Fruit fly (Drosophila melanogaster) whole organism, embryonic: ENCODE results near the gene CG1161.

ENCODE experiments used
- BEAF-32 ChIP-seq: fragments of 200-800 bp; sonication (Bioruptor generic); optimal IDR thresholded peaks from 3 replicates; lab custom pipeline; 2017; ENCODE audit warnings: missing biosample characterization, missing genetic modification characterization, mild to moderate bottlenecking, moderate library complexity, missing genetic modification reagents
- CG11398 ChIP-seq: fragments of 200-800 bp; sonication (Bioruptor generic); optimal IDR thresholded peaks from 2 replicates; lab custom pipeline; 2016; ENCODE audit warnings: missing biosample characterization, missing genetic modification characterization
- CG11504 ChIP-seq: fragments of 200-800 bp; sonication (Bioruptor generic); optimal IDR thresholded peaks from 3 replicates; lab custom pipeline; 2019; ENCODE audit warnings: missing biosample characterization, mild to moderate bottlenecking, missing genetic modification characterization, moderate library complexity
- CG11560 ChIP-seq: fragments of 200-800 bp; sonication (Bioruptor generic); IDR thresholded peaks from 3 replicates; pipeline ENCODE4 v1.3.6; 2022; ENCODE audit warnings: missing biosample characterization, missing genetic modification characterization
- CG12391 ChIP-seq: fragments of 200-800 bp; sonication (Bioruptor generic); optimal IDR thresholded peaks from 3 replicates; lab custom pipeline; 2018; ENCODE audit warnings: missing biosample characterization, mild to moderate bottlenecking, missing genetic modification characterization, moderate library complexity
- CG14965 ChIP-seq: fragments of 200-800 bp; sonication (Bioruptor generic); optimal IDR thresholded peaks from 2 replicates; lab custom pipeline; 2016; ENCODE audit warnings: missing biosample characterization, missing genetic modification characterization, borderline replicate concordance
- CG15073 ChIP-seq: fragments of 200-800 bp; sonication (Bioruptor generic); optimal IDR thresholded peaks from 2 replicates; lab custom pipeline; 2016; ENCODE audit warnings: missing biosample characterization, missing genetic modification characterization
- CG16815 ChIP-seq: fragments of 200-800 bp; sonication (Bioruptor generic); optimal IDR thresholded peaks from 3 replicates; lab custom pipeline; 2017; ENCODE audit warnings: missing biosample characterization, mild to moderate bottlenecking, missing genetic modification characterization
- CG16863 ChIP-seq: fragments of 200-800 bp; sonication (Bioruptor generic); optimal IDR thresholded peaks from 3 replicates; lab custom pipeline; 2016; ENCODE audit warnings: missing biosample characterization, missing genetic modification characterization
- CG17186 ChIP-seq: fragments of 200-800 bp; sonication (Bioruptor generic); optimal IDR thresholded peaks from 3 replicates; lab custom pipeline; 2017; ENCODE audit warnings: missing biosample characterization, missing genetic modification reagents, missing genetic modification characterization
- CG17328 ChIP-seq: fragments of 200-800 bp; sonication (Bioruptor generic); IDR thresholded peaks from 2 replicates; pipeline ENCODE4 v1.3.6; 2022; ENCODE audit warnings: missing biosample characterization, missing genetic modification characterization
- CG1792 ChIP-seq: fragments of 200-800 bp; sonication (Bioruptor generic); optimal IDR thresholded peaks from 2 replicates; lab custom pipeline; 2016; ENCODE audit warnings: missing biosample characterization, missing genetic modification characterization
- CG2199 ChIP-seq: fragments of 200-800 bp; sonication (Bioruptor generic); IDR thresholded peaks from 3 replicates; pipeline ENCODE4 v1.3.6; 2022; ENCODE audit warnings: missing biosample characterization, missing genetic modification characterization
- CG33213 ChIP-seq: fragments of 200-800 bp; sonication (Bioruptor generic); optimal IDR thresholded peaks from 3 replicates; lab custom pipeline; 2016; ENCODE audit warnings: missing biosample characterization, missing genetic modification characterization
- CG4328 ChIP-seq: fragments of 200-800 bp; sonication (Bioruptor generic); optimal IDR thresholded peaks from 3 replicates; lab custom pipeline; 2017; ENCODE audit warnings: missing biosample characterization, missing genetic modification reagents, missing genetic modification characterization
- CG4404 ChIP-seq: fragments of 200-800 bp; sonication (Bioruptor generic); IDR thresholded peaks from 2 replicates; pipeline ENCODE4 v1.3.6; 2022; ENCODE audit warnings: missing biosample characterization, missing genetic modification characterization
- CG7556 ChIP-seq: fragments of 200-800 bp; sonication (Bioruptor generic); optimal IDR thresholded peaks from 2 replicates; lab custom pipeline; 2017; ENCODE audit warnings: missing biosample characterization, mild to moderate bottlenecking, missing genetic modification characterization
- CG7745 ChIP-seq: fragments of 200-800 bp; sonication (Bioruptor generic); optimal IDR thresholded peaks from 2 replicates; lab custom pipeline; 2018; ENCODE audit warnings: missing biosample characterization, mild to moderate bottlenecking, missing genetic modification characterization, moderate library complexity
- CG7987 ChIP-seq: fragments of 200-800 bp; sonication (Bioruptor generic); optimal IDR thresholded peaks from 2 replicates; lab custom pipeline; 2018; ENCODE audit warnings: missing biosample characterization, mild to moderate bottlenecking, missing genetic modification characterization, moderate library complexity
- CG8290 ChIP-seq, 3 experiments: fragments of 200-800 bp; sonication (Bioruptor generic); optimal IDR thresholded peaks; 2 replicates each; lab custom pipeline; 2016 to 2019; ENCODE audit warnings: missing biosample characterization in 3 of 3, missing genetic modification characterization in 3 of 3, mild to moderate bottlenecking in 2 of 3, moderate library complexity in 1 of 3
- Fer2 ChIP-seq: fragments of 200-800 bp; sonication (Bioruptor generic); optimal IDR thresholded peaks from 2 replicates; lab custom pipeline; 2018; ENCODE audit warnings: missing biosample characterization, mild to moderate bottlenecking, missing genetic modification characterization, moderate library complexity
- Gsc ChIP-seq: fragments of 200-800 bp; sonication (Bioruptor generic); IDR thresholded peaks from 2 replicates; pipeline ENCODE4 v1.3.6; 2022; ENCODE audit warnings: missing biosample characterization, missing genetic modification characterization
- HLH4C ChIP-seq: fragments of 200-800 bp; sonication (Bioruptor generic); IDR thresholded peaks from 3 replicates; pipeline ENCODE4 v1.3.6; 2022; ENCODE audit warnings: missing biosample characterization, missing genetic modification characterization; ENCODE audit not compliant: partially characterized antibody
- Hr3 ChIP-seq: fragments of 200-800 bp; sonication (Bioruptor generic); optimal IDR thresholded peaks from 3 replicates; lab custom pipeline; 2016; ENCODE audit warnings: missing biosample characterization, missing genetic modification characterization
- Jarid2 ChIP-seq: fragments of 200-800 bp; sonication (Bioruptor generic); optimal IDR thresholded peaks from 3 replicates; lab custom pipeline; 2017; ENCODE audit warnings: mild to moderate bottlenecking, missing biosample characterization, missing genetic modification reagents, missing genetic modification characterization
- Lhr ChIP-seq: fragments of 200-800 bp; sonication (Bioruptor generic); optimal IDR thresholded peaks from 3 replicates; lab custom pipeline; 2017; ENCODE audit warnings: mild to moderate bottlenecking, missing biosample characterization, missing genetic modification reagents, missing genetic modification characterization
- Opbp ChIP-seq: fragments of 200-800 bp; sonication (Bioruptor generic); IDR thresholded peaks from 3 replicates; pipeline ENCODE4 v1.3.6; 2022; ENCODE audit warnings: missing biosample characterization, missing genetic modification characterization; ENCODE audit not compliant: partially characterized antibody
- PHDP ChIP-seq: fragments of 200-800 bp; sonication (Bioruptor generic); optimal IDR thresholded peaks from 3 replicates; lab custom pipeline; 2018; ENCODE audit warnings: missing biosample characterization, mild to moderate bottlenecking, missing genetic modification characterization, moderate library complexity
- Ravus ChIP-seq: fragments of 200-800 bp; sonication (Bioruptor generic); IDR thresholded peaks from 2 replicates; pipeline ENCODE4 v1.3.6; 2022; ENCODE audit warnings: missing biosample characterization, missing genetic modification characterization
- Vsx1 ChIP-seq: fragments of 200-800 bp; sonication (Bioruptor generic); optimal IDR thresholded peaks from 2 replicates; lab custom pipeline; 2017; ENCODE audit warnings: missing biosample characterization, mild to moderate bottlenecking, missing genetic modification characterization, missing genetic modification reagents
- bsh ChIP-seq, 2 experiments: fragments of 200-800 bp; sonication (Bioruptor generic); optimal IDR thresholded peaks; 2 replicates each; lab custom pipeline; 2017 to 2018; ENCODE audit warnings: mild to moderate bottlenecking in 2 of 2, missing biosample characterization in 2 of 2, missing genetic modification characterization in 2 of 2, moderate library complexity in 1 of 2
- cas ChIP-seq: fragments of 200-800 bp; sonication (Bioruptor generic); IDR thresholded peaks from 2 replicates; pipeline ENCODE4 v1.3.6; 2022; ENCODE audit warnings: missing biosample characterization, missing genetic modification characterization
- caup ChIP-seq: fragments of 200-800 bp; sonication (Bioruptor generic); optimal IDR thresholded peaks from 3 replicates; lab custom pipeline; 2017; ENCODE audit warnings: missing biosample characterization, mild to moderate bottlenecking, missing genetic modification characterization, moderate library complexity; ENCODE audit not compliant: severe bottlenecking
- chinmo ChIP-seq: fragments of 200-800 bp; sonication (Bioruptor generic); IDR thresholded peaks from 4 replicates; pipeline ENCODE4 v1.3.6; 2022; ENCODE audit warnings: missing biosample characterization, missing genetic modification characterization; ENCODE audit not compliant: partially characterized antibody
- corto ChIP-seq: fragments of 200-800 bp; sonication (Bioruptor generic); optimal IDR thresholded peaks from 2 replicates; lab custom pipeline; 2016; ENCODE audit warnings: missing biosample characterization, mild to moderate bottlenecking, missing genetic modification characterization, moderate library complexity
- dm ChIP-seq: fragments of 200-800 bp; sonication (Bioruptor generic); optimal IDR thresholded peaks from 3 replicates; lab custom pipeline; 2016; ENCODE audit warnings: missing biosample characterization, missing genetic modification characterization
- eyg ChIP-seq: fragments of 200-800 bp; sonication (Bioruptor generic); optimal IDR thresholded peaks from 3 replicates; lab custom pipeline; 2016; ENCODE audit warnings: missing biosample characterization, missing genetic modification characterization
- h ChIP-seq: fragments of >200 bp; optimal IDR thresholded peaks from 2 replicates; lab custom pipeline; 2017
- jigr1 ChIP-seq: fragments of 200-800 bp; sonication (Bioruptor generic); IDR thresholded peaks from 3 replicates; pipeline ENCODE4 v1.3.6; 2022; ENCODE audit warnings: missing biosample characterization, missing genetic modification characterization
- kay ChIP-seq: fragments of 200-800 bp; sonication (Bioruptor generic); optimal IDR thresholded peaks from 2 replicates; lab custom pipeline; 2016; ENCODE audit warnings: missing biosample characterization, missing genetic modification characterization
- lmd ChIP-seq: fragments of 200-800 bp; sonication (Bioruptor generic); IDR thresholded peaks from 2 replicates; pipeline ENCODE4 v1.3.6; 2022; ENCODE audit warnings: missing biosample characterization, missing genetic modification characterization
- peb ChIP-seq: fragments of 200-800 bp; sonication (Bioruptor generic); IDR thresholded peaks from 2 replicates; pipeline ENCODE4 v1.3.6; 2022; ENCODE audit warnings: missing biosample characterization, missing genetic modification characterization
- pros ChIP-seq: fragments of 200-800 bp; sonication (Bioruptor generic); optimal IDR thresholded peaks from 3 replicates; lab custom pipeline; 2019; ENCODE audit warnings: missing biosample characterization, mild to moderate bottlenecking, missing genetic modification characterization, moderate library complexity
- shn ChIP-seq: fragments of 200-800 bp; sonication (Bioruptor generic); optimal IDR thresholded peaks from 3 replicates; lab custom pipeline; 2016; ENCODE audit warnings: missing biosample characterization, missing genetic modification characterization
- sna ChIP-seq: fragments of 200-800 bp; sonication (Bioruptor generic); IDR thresholded peaks from 2 replicates; pipeline ENCODE4 v1.3.6; 2022; ENCODE audit warnings: missing biosample characterization, missing genetic modification characterization; ENCODE audit not compliant: partially characterized antibody
- sob ChIP-seq: fragments of 200-800 bp; sonication (Bioruptor generic); IDR thresholded peaks from 2 replicates; pipeline ENCODE4 v1.3.6; 2022; ENCODE audit warnings: missing biosample characterization, missing genetic modification characterization
- wdn ChIP-seq: fragments of 200-800 bp; sonication (Bioruptor generic); IDR thresholded peaks from 2 replicates; pipeline ENCODE4 v1.3.6; 2022; ENCODE audit warnings: missing biosample characterization, missing genetic modification characterization
- zfh2 ChIP-seq: fragments of 200-800 bp; sonication (Bioruptor generic); optimal IDR thresholded peaks from 2 replicates; lab custom pipeline; 2016; ENCODE audit warnings: missing biosample characterization, missing genetic modification characterization

Gene CG1161

DNA sequence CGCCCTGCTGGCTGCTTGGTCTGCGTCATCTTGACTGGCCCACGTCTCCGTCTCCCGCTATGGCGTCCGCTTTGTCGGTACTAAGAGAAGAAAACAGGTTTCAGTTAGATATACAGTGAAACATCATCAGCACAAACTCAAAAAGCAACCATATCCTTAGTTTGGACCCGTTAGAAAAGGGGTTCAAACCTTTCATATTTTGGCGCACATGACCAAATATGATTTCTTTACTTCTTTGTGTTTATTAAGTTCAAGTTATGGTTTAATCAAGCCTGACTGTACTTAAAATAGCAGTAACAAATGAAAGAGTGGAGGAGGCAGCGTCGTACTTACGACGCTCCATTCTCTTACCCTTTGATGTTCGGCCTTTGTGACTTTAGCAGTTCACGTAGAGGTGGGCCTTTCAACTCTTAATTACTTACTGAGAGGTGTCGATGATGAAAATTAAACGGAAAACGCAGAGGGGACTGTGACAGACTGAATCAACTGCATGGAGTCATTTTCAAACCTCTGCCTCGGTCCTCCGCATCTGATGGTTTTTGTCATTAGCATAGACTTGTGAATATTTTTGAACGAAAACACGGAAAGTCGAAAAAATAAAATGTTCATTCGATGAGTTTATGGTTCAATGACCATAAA lies 6.9 kb downstream of the CG1161 start (continued):
- peak; percentile 62 for TF ChIP-seq Vsx1 (GFP tag; lab: Kevin White, UChicago)
- peak; percentile 82 for TF ChIP-seq CG12391 (tag; lab: Kevin White, UChicago)
- peak; percentile 54 for TF ChIP-seq CG11398 (GFP tag; lab: Kevin White, UChicago)
- no peak for TF ChIP-seq CG14965
- peak; percentile 65 for TF ChIP-seq cas
- TF ChIP-seq CG11560 = peak; percentile 68; the same call in 2 of the 3 replicates
- TF ChIP-seq eyg (GFP tag; lab: Kevin White, UChicago) = peak; percentile 48
- 0 out of 4 replicates have a peak, but pooled peaks have one; percentile 67 for TF ChIP-seq chinmo (GFP tag; lab: Robert Waterston, UW)
- TF ChIP-seq lmd (GFP tag; lab: Robert Waterston, UW) = peak; percentile 88
- TF ChIP-seq wdn (GFP tag; lab: Robert Waterston, UW) = peak; percentile 72
- TF ChIP-seq bsh (GFP tag; optimal IDR thresholded peaks at IDR 0.05; lab: Kevin White, UChicago) = peak; percentile 87 to 90
- TF ChIP-seq CG33213 = peak; percentile 69
- peak; percentile 31; the same call in 1 of the 3 replicates for TF ChIP-seq jigr1
- TF ChIP-seq Ravus = peak; percentile 50; the same call in 1 of the 2 replicates
- TF ChIP-seq CG7987 = peak; percentile 70
- TF ChIP-seq corto (GFP tag; lab: Kevin White, UChicago) = peak; percentile 82
- TF ChIP-seq shn = peak; percentile 37
- peak; percentile 11 for TF ChIP-seq CG15073 (GFP tag; lab: Kevin White, UChicago)
- peak; percentile 39 for TF ChIP-seq Fer2
- peak; percentile 74 for TF ChIP-seq CG7556
- TF ChIP-seq Opbp (GFP tag; lab: Robert Waterston, UW) = no peak
- TF ChIP-seq CG7745 = no peak
- no peak for TF ChIP-seq peb (GFP tag; lab: Robert Waterston, UW)
- peak; percentile 90 for TF ChIP-seq sob (GFP tag; lab: Robert Waterston, UW)
- peak; percentile 84 for TF ChIP-seq CG17328 (GFP tag; lab: Robert Waterston, UW)
- peak; percentile 74 for TF ChIP-seq CG16863 (GFP tag; lab: Kevin White, UChicago)
- peak; percentile 64 for TF ChIP-seq CG4404 (GFP tag; lab: Robert Waterston, UW)
- peak; percentile 79 for TF ChIP-seq PHDP (tag; lab: Kevin White, UChicago)
- TF ChIP-seq HLH4C = no peak
- no peak for TF ChIP-seq CG4328 (GFP tag; lab: Kevin White, UChicago)
- TF ChIP-seq CG1792 (GFP tag; lab: Kevin White, UChicago) = peak; percentile 77
- no peak for TF ChIP-seq h (lab: Kevin White, UChicago)
- peak; percentile 41 for TF ChIP-seq Jarid2 (GFP tag; lab: Kevin White, UChicago)
- no peak for TF ChIP-seq sna
- peak; percentile 79 for TF ChIP-seq caup
- TF ChIP-seq CG17186 (GFP tag; lab: Kevin White, UChicago) = no peak
- peak; percentile 54 for TF ChIP-seq Hr3
- 0 out of 3 replicates have a peak, but pooled peaks have one; percentile 60 for TF ChIP-seq CG2199 (GFP tag; lab: Robert Waterston, UW)
- TF ChIP-seq pros = no peak
- no peak for TF ChIP-seq BEAF-32 (GFP tag; lab: Kevin White, UChicago)
- no peak; the same call in 1 of the 2 replicates for TF ChIP-seq Gsc (GFP tag; lab: Robert Waterston, UW)
- peak; percentile 85 for TF ChIP-seq kay (GFP tag; lab: Kevin White, UChicago)
- TF ChIP-seq dm (GFP tag; lab: Kevin White, UChicago) = peak; percentile 48
- no peak for TF ChIP-seq CG8290 (GFP tag; optimal IDR thresholded peaks at IDR 0.05; lab: Kevin White, UChicago)
- peak in 1 of 2 experiments; percentile 87 for TF ChIP-seq CG8290 (tag; optimal IDR thresholded peaks at IDR 0.05; lab: Kevin White, UChicago)
- TF ChIP-seq zfh2 (GFP tag; lab: Kevin White, UChicago) = peak; percentile 86
- TF ChIP-seq Lhr = peak; percentile 15
- peak; percentile 86 for TF ChIP-seq CG11504 (tag; lab: Kevin White, UChicago)
- TF ChIP-seq CG16815 (GFP tag; lab: Kevin White, UChicago) = peak; percentile 68
